Fruit fly (Drosophila melanogaster) whole organism, wandering third instar larva: Measurements from ENCODE around the gene loqs.

Experiments used
- CG32264 ChIP-seq: fragments of 200-800 bp; sonication (Bioruptor generic); optimal IDR thresholded peaks from 2 replicates; lab custom pipeline; 2016; ENCODE audit warnings: missing biosample characterization, missing genetic modification characterization
- CG9705 ChIP-seq: fragments of 200-800 bp; sonication (Bioruptor generic); optimal IDR thresholded peaks from 2 replicates; lab custom pipeline; 2018; ENCODE audit warnings: missing biosample characterization, mild to moderate bottlenecking, missing genetic modification characterization
- CrebA ChIP-seq: fragments of 200-800 bp; sonication (Bioruptor generic); optimal IDR thresholded peaks from 2 replicates; lab custom pipeline; 2016; ENCODE audit warnings: missing biosample characterization, mild to moderate bottlenecking, missing genetic modification characterization, borderline replicate concordance
- Dif ChIP-seq: fragments of 200-275, 200-300 bp; sonication (Bioruptor generic); optimal IDR thresholded peaks from 2 replicates; lab custom pipeline; 2018; ENCODE audit warnings: missing biosample characterization, missing genetic modification characterization; ENCODE audit not compliant: partially characterized antibody
- GATAd ChIP-seq: sonication (Bioruptor generic); optimal IDR thresholded peaks from 2 replicates; lab custom pipeline; 2016; ENCODE audit warnings: missing biosample characterization, missing genetic modification characterization
- HLH106 ChIP-seq: fragments of 200-800 bp; optimal IDR thresholded peaks from 3 replicates; lab custom pipeline; 2019; ENCODE audit warnings: missing biosample characterization, mild to moderate bottlenecking, missing genetic modification characterization, moderate library complexity
- Hnf4 ChIP-seq: fragments of 200-800 bp; sonication (Bioruptor generic); optimal IDR thresholded peaks from 2 replicates; lab custom pipeline; 2016; ENCODE audit warnings: missing biosample characterization, mild to moderate bottlenecking, missing genetic modification characterization
- Hr78 ChIP-seq: fragments of >200 bp; optimal IDR thresholded peaks from 2 replicates; lab custom pipeline; 2017; ENCODE audit warnings: missing biosample characterization, missing genetic modification characterization
- Hr83 ChIP-seq: fragments of 200-300 bp; sonication (Bioruptor generic); optimal IDR thresholded peaks from 2 replicates; lab custom pipeline; 2016; ENCODE audit warnings: missing biosample characterization, mild to moderate bottlenecking, missing genetic modification characterization, moderate library complexity; ENCODE audit not compliant: poor library complexity, severe bottlenecking
- Mio ChIP-seq: sonication (Bioruptor generic); optimal IDR thresholded peaks from 2 replicates; lab custom pipeline; 2016; ENCODE audit warnings: missing biosample characterization, missing genetic modification characterization
- Myc ChIP-seq: fragments of >200 bp; optimal IDR thresholded peaks from 2 replicates; lab custom pipeline; 2017
- N ChIP-seq: fragments of >200 bp; optimal IDR thresholded peaks from 2 replicates; lab custom pipeline; 2018; ENCODE audit warnings: missing biosample characterization, missing external identifiers, missing genetic modification characterization
- OdsH ChIP-seq: fragments of 200-800 bp; sonication (Bioruptor generic); optimal IDR thresholded peaks from 2 replicates; lab custom pipeline; 2016; ENCODE audit warnings: missing biosample characterization, mild to moderate bottlenecking, missing genetic modification characterization
- Rel ChIP-seq, 2 experiments: fragments of 200-800 bp; sonication (Bioruptor generic) in 1 of 2; optimal IDR thresholded peaks; 2 replicates in 1 of 2; 3 replicates in 1 of 2; lab custom pipeline; 2016 to 2019; ENCODE audit warnings: mild to moderate bottlenecking in 2 of 2, missing biosample characterization in 2 of 2, missing genetic modification characterization in 2 of 2, moderate library complexity in 1 of 2
- br ChIP-seq: fragments of 200-800 bp; sonication (Bioruptor generic); optimal IDR thresholded peaks from 2 replicates; lab custom pipeline; 2016; ENCODE audit warnings: missing biosample characterization, missing genetic modification characterization
- brk ChIP-seq: fragments of 200-800 bp; sonication (Bioruptor generic); optimal IDR thresholded peaks from 2 replicates; lab custom pipeline; 2016; ENCODE audit warnings: missing biosample characterization, mild to moderate bottlenecking, missing genetic modification characterization
- dmrt93B ChIP-seq: fragments of 200-800 bp; sonication (Bioruptor generic); optimal IDR thresholded peaks from 2 replicates; lab custom pipeline; 2018; ENCODE audit warnings: missing biosample characterization, mild to moderate bottlenecking, missing genetic modification characterization
- dsf ChIP-seq: sonication (Bioruptor generic); optimal IDR thresholded peaks from 2 replicates; lab custom pipeline; 2016; ENCODE audit warnings: missing biosample characterization, missing genetic modification characterization, borderline replicate concordance
- ey ChIP-seq: fragments of 200-800 bp; sonication (Bioruptor generic); optimal IDR thresholded peaks from 2 replicates; lab custom pipeline; 2016; ENCODE audit warnings: missing biosample characterization, missing genetic modification characterization
- foxo ChIP-seq, 2 experiments: fragments of 200-800 bp; sonication (Bioruptor generic); optimal IDR thresholded peaks; 2 replicates in 1 of 2; 3 replicates in 1 of 2; lab custom pipeline; 2016 to 2017; ENCODE audit warnings: missing biosample characterization in 2 of 2, missing genetic modification characterization in 2 of 2
- fru ChIP-seq: fragments of 200-800 bp; sonication (Bioruptor generic); optimal IDR thresholded peaks from 3 replicates; lab custom pipeline; 2016; ENCODE audit warnings: missing biosample characterization, mild to moderate bottlenecking, missing genetic modification characterization
- h ChIP-seq: fragments of 200-800 bp; sonication (Bioruptor generic); optimal IDR thresholded peaks from 3 replicates; lab custom pipeline; 2016; ENCODE audit warnings: missing biosample characterization, mild to moderate bottlenecking, missing genetic modification characterization
- jim ChIP-seq: fragments of 175-275, 200-325 bp; sonication (Bioruptor generic); optimal IDR thresholded peaks from 2 replicates; lab custom pipeline; 2016; ENCODE audit warnings: missing biosample characterization, mild to moderate bottlenecking, missing genetic modification characterization
- lola ChIP-seq: fragments of >200 bp; optimal IDR thresholded peaks from 2 replicates; lab custom pipeline; 2017; ENCODE audit warnings: missing biosample characterization, missing genetic modification characterization
- pan ChIP-seq: fragments of >200 bp; optimal IDR thresholded peaks from 2 replicates; lab custom pipeline; 2017
- rgr ChIP-seq: fragments of 200-800 bp; sonication (Bioruptor generic); optimal IDR thresholded peaks from 3 replicates; lab custom pipeline; 2016; ENCODE audit warnings: missing biosample characterization, mild to moderate bottlenecking, missing genetic modification characterization
- sage ChIP-seq: fragments of 200-800 bp; sonication (Bioruptor generic); optimal IDR thresholded peaks from 2 replicates; lab custom pipeline; 2016; ENCODE audit warnings: missing biosample characterization, mild to moderate bottlenecking, missing genetic modification characterization
- sv ChIP-seq: fragments of 200-800 bp; sonication (Bioruptor generic); optimal IDR thresholded peaks from 3 replicates; lab custom pipeline; 2016; ENCODE audit warnings: missing biosample characterization, missing genetic modification characterization
- tai ChIP-seq: sonication (Bioruptor generic); optimal IDR thresholded peaks from 2 replicates; lab custom pipeline; 2016; ENCODE audit warnings: missing biosample characterization, missing genetic modification characterization
- usp ChIP-seq: fragments of >200 bp; optimal IDR thresholded peaks from 2 replicates; lab custom pipeline; 2017; ENCODE audit warnings: missing biosample characterization, missing genetic modification characterization
- woc ChIP-seq: sonication (Bioruptor generic); optimal IDR thresholded peaks from 2 replicates; lab custom pipeline; 2016; ENCODE audit warnings: missing biosample characterization, mild to moderate bottlenecking, missing genetic modification characterization

loqs gene

DNA sequence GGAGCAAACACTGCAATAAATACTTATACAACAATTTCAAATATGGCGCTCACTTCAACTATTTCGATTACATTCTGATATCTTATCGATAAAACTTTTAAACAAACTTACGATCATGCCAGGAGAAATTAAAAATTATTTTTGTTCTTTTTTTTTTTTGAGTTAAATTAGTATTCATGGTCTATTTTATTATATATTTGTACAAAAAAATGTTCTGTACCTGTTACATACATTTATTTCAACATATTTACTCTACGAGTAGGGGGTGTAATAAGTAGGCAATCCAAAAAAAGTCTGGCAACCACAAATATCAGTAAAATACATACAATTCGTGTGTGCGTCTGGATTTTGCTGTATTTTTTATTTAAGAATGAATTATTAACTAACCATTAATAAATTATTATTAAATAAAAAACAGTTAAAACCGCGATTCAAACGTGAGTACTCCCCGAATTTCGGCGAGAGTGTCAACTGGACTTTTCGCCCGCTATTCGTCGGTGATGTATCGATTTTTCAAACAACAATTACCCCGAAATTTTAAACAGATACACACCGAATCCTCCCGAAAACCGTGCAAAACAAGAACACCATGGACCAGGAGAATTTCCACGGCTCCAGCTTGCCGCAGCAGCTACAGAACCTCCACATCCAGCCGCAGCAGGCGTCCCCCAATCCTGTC, at the start of gene loqs:
Gene loqs, plus strand, starts transcription at position 302 of the 679 bp plus-strand sequence.
- no peak for TF ChIP-seq Hr78 (GFP tag; lab: Kevin White, UChicago)
- TF ChIP-seq woc (GFP tag; lab: Kevin White, UChicago) = peak; percentile 34
- TF ChIP-seq br = no peak
- TF ChIP-seq Dif = no peak
- no peak for TF ChIP-seq usp
- no peak for TF ChIP-seq Hnf4 (GFP tag; lab: Kevin White, UChicago)
- no peak for TF ChIP-seq rgr (GFP tag; lab: Kevin White, UChicago)
- no peak for TF ChIP-seq Rel (GFP tag; optimal IDR thresholded peaks at IDR 0.05; lab: Kevin White, UChicago)
- peak; percentile 20 for TF ChIP-seq Rel (tag; optimal IDR thresholded peaks at IDR 0.05; lab: Kevin White, UChicago)
- TF ChIP-seq pan (lab: Kevin White, UChicago) = no peak
- no peak for TF ChIP-seq CrebA
- no peak for TF ChIP-seq Hr83 (GFP tag; lab: Kevin White, UChicago)
- no peak for TF ChIP-seq OdsH
- TF ChIP-seq ey = no peak
- TF ChIP-seq brk (GFP tag; lab: Kevin White, UChicago) = no peak
- TF ChIP-seq foxo (GFP tag; optimal IDR thresholded peaks at IDR 0.05; lab: Kevin White, UChicago) = peak in 1 of 2 experiments; percentile 28
- no peak for TF ChIP-seq CG32264 (GFP tag; lab: Kevin White, UChicago)
- TF ChIP-seq Myc = no peak
- TF ChIP-seq dsf (GFP tag; lab: Kevin White, UChicago) = no peak
- TF ChIP-seq sage (GFP tag; lab: Kevin White, UChicago) = no peak

DNA sequence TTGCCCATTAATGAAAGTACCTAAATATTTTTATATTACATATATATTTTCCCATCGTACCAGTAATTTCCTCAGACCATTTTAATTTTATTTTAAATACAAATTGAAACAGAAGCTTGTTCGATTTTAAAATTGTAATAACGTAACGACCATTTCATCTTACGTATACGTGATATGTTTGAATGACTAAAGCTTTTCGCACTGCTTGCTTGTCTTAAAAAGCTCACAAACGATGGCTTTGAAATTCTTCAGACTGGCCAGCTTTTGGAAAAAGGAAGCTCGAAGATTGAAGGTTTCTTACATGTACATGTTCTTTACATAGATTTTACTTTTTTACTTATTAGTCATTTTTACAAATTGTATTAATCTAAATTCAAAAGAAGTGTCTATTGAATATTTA, 49.7 kb upstream of the loqs start:
- TF ChIP-seq sv (GFP tag; lab: Kevin White, UChicago) (no peak), lola (GFP tag; lab: Kevin White, UChicago) (no peak), Myc (no peak), GATAd (GFP tag; lab: Kevin White, UChicago) (no peak), tai (GFP tag; lab: Kevin White, UChicago) (no peak), OdsH (no peak), Mio (GFP tag; lab: Kevin White, UChicago) (no peak), N (GFP tag; lab: Kevin White, UChicago) (no peak), h (no peak)

dm6 chr2L:13347473-13347872, 35.0 kb upstream of the loqs start, which contains the start of gene CG16826:
CG16826 (plus strand) TSS chr2L:13347773.
- TF ChIP-seq foxo (GFP tag; optimal IDR thresholded peaks at IDR 0.05; lab: Kevin White, UChicago) (no peak), woc (GFP tag; lab: Kevin White, UChicago) (no peak), pan (lab: Kevin White, UChicago) (no peak), jim (GFP tag; lab: Kevin White, UChicago) (no peak), N (GFP tag; lab: Kevin White, UChicago) (no peak), Hr78 (GFP tag; lab: Kevin White, UChicago) (no peak), lola (GFP tag; lab: Kevin White, UChicago) (no peak), CG9705 (no peak), usp (no peak)

DNA sequence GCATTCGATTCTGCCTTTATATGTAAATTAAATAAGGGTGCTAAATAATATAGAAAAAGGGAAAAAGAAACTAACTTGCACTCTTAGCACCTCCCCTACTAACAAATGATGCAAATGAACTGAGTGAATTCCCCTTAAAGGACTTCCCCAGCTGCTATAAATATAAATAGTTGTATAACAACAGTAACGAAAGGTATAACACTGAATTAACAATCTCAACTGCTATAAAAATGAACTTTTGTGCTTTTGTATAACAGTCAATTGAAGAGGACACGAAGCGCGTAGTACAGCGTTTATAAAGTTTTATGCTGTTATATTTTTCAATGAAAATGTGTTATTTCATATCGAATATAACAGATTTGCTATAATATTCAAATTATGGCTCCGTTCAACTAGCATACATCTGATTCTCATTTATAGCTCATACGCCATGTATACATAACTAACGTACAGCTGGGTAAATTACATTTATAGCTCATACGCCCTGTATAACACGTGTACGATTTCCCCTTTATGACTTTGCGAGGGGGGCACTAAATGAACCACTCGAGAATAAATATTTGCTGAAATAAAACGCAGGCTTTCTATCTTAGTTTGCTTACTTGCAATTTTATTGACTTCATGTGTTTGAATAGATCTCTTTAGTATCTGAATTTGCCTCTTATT, 33.1 kb upstream of the loqs start:
- TF ChIP-seq Dif = no peak
- no peak for TF ChIP-seq N (GFP tag; lab: Kevin White, UChicago)
- peak; percentile 37 for TF ChIP-seq Myc
- TF ChIP-seq jim (GFP tag; lab: Kevin White, UChicago) = no peak

- TF ChIP-seq ey (no peak), fru (GFP tag; lab: Kevin White, UChicago) (no peak), dmrt93B (GFP tag; lab: Kevin White, UChicago) (no peak), HLH106 (tag; lab: Kevin White, UChicago) (no peak)
Observed at dm6 chr2L:13354580-13355347, 27.7 kb upstream of the loqs start, which contains the start of gene CG9395. CG9395 (minus strand) TSS chr2L:13355073.
